Fruit fly (Drosophila melanogaster) whole organism, embryonic: Measurements from ENCODE around the gene dpr20.

Experiments used
- ATbp ChIP-seq: fragments of 200-800 bp; sonication (Bioruptor generic); optimal IDR thresholded peaks from 2 replicates; lab custom pipeline; 2017; ENCODE audit warnings: missing biosample characterization, mild to moderate bottlenecking, missing genetic modification characterization, missing genetic modification reagents
- CG10267 ChIP-seq: fragments of 200-800 bp; sonication (Bioruptor generic); optimal IDR thresholded peaks from 2 replicates; lab custom pipeline; 2018; ENCODE audit warnings: missing biosample characterization, mild to moderate bottlenecking, missing genetic modification characterization, moderate library complexity
- CG10274 ChIP-seq: fragments of 200-800 bp; sonication (Bioruptor generic); optimal IDR thresholded peaks from 3 replicates; lab custom pipeline; 2017; ENCODE audit warnings: missing biosample characterization, mild to moderate bottlenecking, missing genetic modification characterization
- CG11247 ChIP-seq: fragments of 200-800 bp; sonication (Bioruptor generic); IDR thresholded peaks from 2 replicates; pipeline ENCODE4 v1.3.6; 2022; ENCODE audit warnings: missing biosample characterization, missing genetic modification characterization
- CG11560 ChIP-seq: fragments of 200-800 bp; sonication (Bioruptor generic); IDR thresholded peaks from 3 replicates; pipeline ENCODE4 v1.3.6; 2022; ENCODE audit warnings: missing biosample characterization, missing genetic modification characterization
- CG14441 ChIP-seq: fragments of 200-800 bp; sonication (Bioruptor generic); IDR thresholded peaks from 2 replicates; pipeline ENCODE4 v1.3.6; 2022; ENCODE audit warnings: missing biosample characterization, missing genetic modification characterization
- CG15269 ChIP-seq: fragments of 200-800 bp; sonication (Bioruptor generic); optimal IDR thresholded peaks from 2 replicates; lab custom pipeline; 2018; ENCODE audit warnings: missing biosample characterization, mild to moderate bottlenecking, missing genetic modification characterization, moderate library complexity
- CG15601 ChIP-seq: fragments of 200-800 bp; sonication (Bioruptor generic); optimal IDR thresholded peaks from 3 replicates; lab custom pipeline; 2019; ENCODE audit warnings: missing biosample characterization, mild to moderate bottlenecking, missing genetic modification characterization, moderate library complexity
- CG16813 ChIP-seq: fragments of 200-800 bp; sonication (Bioruptor generic); IDR thresholded peaks from 3 replicates; pipeline ENCODE4 v1.3.6; 2022; ENCODE audit warnings: missing biosample characterization, missing genetic modification characterization; ENCODE audit not compliant: partially characterized antibody
- CG18262 ChIP-seq: fragments of 200-800 bp; optimal IDR thresholded peaks from 3 replicates; lab custom pipeline; 2019; ENCODE audit warnings: missing biosample characterization, mild to moderate bottlenecking, missing genetic modification characterization, moderate library complexity
- CG2120 ChIP-seq: fragments of 200-800 bp; sonication (Bioruptor generic); optimal IDR thresholded peaks from 3 replicates; lab custom pipeline; 2016; ENCODE audit warnings: missing biosample characterization, missing genetic modification characterization
- CG2202 ChIP-seq: fragments of 200-800 bp; sonication (Bioruptor generic); optimal IDR thresholded peaks from 2 replicates; lab custom pipeline; 2018; ENCODE audit warnings: missing biosample characterization, mild to moderate bottlenecking, missing genetic modification characterization
- CG31388 ChIP-seq: fragments of 200-800 bp; sonication (Bioruptor generic); optimal IDR thresholded peaks from 2 replicates; lab custom pipeline; 2016; ENCODE audit warnings: missing biosample characterization, missing genetic modification characterization
- CG32772 ChIP-seq: fragments of 200-800 bp; sonication (Bioruptor generic); IDR thresholded peaks from 2 replicates; pipeline ENCODE4 v1.3.6; 2022; ENCODE audit warnings: missing biosample characterization, missing genetic modification characterization
- CG33213 ChIP-seq: fragments of 200-800 bp; sonication (Bioruptor generic); optimal IDR thresholded peaks from 3 replicates; lab custom pipeline; 2016; ENCODE audit warnings: missing biosample characterization, missing genetic modification characterization
- CG34224 ChIP-seq: fragments of 200-800 bp; sonication (Bioruptor generic); IDR thresholded peaks from 3 replicates; pipeline ENCODE4 v1.3.6; 2022; ENCODE audit warnings: missing biosample characterization, missing genetic modification characterization; ENCODE audit not compliant: partially characterized antibody
- CG4328 ChIP-seq: fragments of 200-800 bp; sonication (Bioruptor generic); optimal IDR thresholded peaks from 3 replicates; lab custom pipeline; 2017; ENCODE audit warnings: missing biosample characterization, missing genetic modification reagents, missing genetic modification characterization
- CG4360 ChIP-seq: fragments of 200-800 bp; sonication (Bioruptor generic); IDR thresholded peaks from 2 replicates; pipeline ENCODE4 v1.3.6; 2022; ENCODE audit warnings: missing biosample characterization, missing genetic modification characterization
- CG43689 ChIP-seq: fragments of 200-800 bp; sonication (Bioruptor generic); IDR thresholded peaks from 2 replicates; pipeline ENCODE4 v1.3.6; 2022; ENCODE audit warnings: missing biosample characterization, missing genetic modification characterization
- CG6813 ChIP-seq: fragments of 200-800 bp; sonication (Bioruptor generic); optimal IDR thresholded peaks from 2 replicates; lab custom pipeline; 2017; ENCODE audit warnings: missing biosample characterization, missing genetic modification characterization, mild to moderate bottlenecking, moderate library complexity, missing genetic modification reagents
- CG7372 ChIP-seq: fragments of 200-800 bp; sonication (Bioruptor generic); IDR thresholded peaks from 2 replicates; pipeline ENCODE4 v1.3.6; 2022; ENCODE audit warnings: missing biosample characterization, missing genetic modification characterization
- Dfd ChIP-seq, 2 experiments: fragments of >200 bp; optimal IDR thresholded peaks; 2 replicates each; lab custom pipeline; 2017; ENCODE audit warnings: missing biosample characterization in 2 of 2, missing genetic modification characterization in 2 of 2
- HLH54F ChIP-seq: fragments of 200-800 bp; sonication (Bioruptor generic); optimal IDR thresholded peaks from 3 replicates; lab custom pipeline; 2016; ENCODE audit warnings: missing biosample characterization, missing genetic modification characterization
- Hmx ChIP-seq: fragments of 200-800 bp; sonication (Bioruptor generic); optimal IDR thresholded peaks from 2 replicates; lab custom pipeline; 2016; ENCODE audit warnings: missing biosample characterization, missing genetic modification characterization
- MBD-R2 ChIP-seq: fragments of 200-800 bp; sonication (Bioruptor generic); IDR thresholded peaks from 2 replicates; pipeline ENCODE4 v1.3.6; 2022; ENCODE audit warnings: missing biosample characterization, missing genetic modification characterization
- Max ChIP-seq: fragments of 200-800 bp; sonication (Bioruptor generic); optimal IDR thresholded peaks from 2 replicates; lab custom pipeline; 2016; ENCODE audit warnings: missing biosample characterization, mild to moderate bottlenecking, missing genetic modification characterization
- NFAT ChIP-seq: fragments of 200-800 bp; sonication (Bioruptor generic); IDR thresholded peaks from 2 replicates; pipeline ENCODE4 v1.3.6; 2022; ENCODE audit warnings: missing biosample characterization, missing genetic modification characterization
- Opbp ChIP-seq: fragments of 200-800 bp; sonication (Bioruptor generic); IDR thresholded peaks from 3 replicates; pipeline ENCODE4 v1.3.6; 2022; ENCODE audit warnings: missing biosample characterization, missing genetic modification characterization; ENCODE audit not compliant: partially characterized antibody
- Scr ChIP-seq: fragments of 200-800 bp; sonication (Bioruptor generic); IDR thresholded peaks from 2 replicates; pipeline ENCODE4 v1.3.6; 2022; ENCODE audit warnings: missing biosample characterization, missing genetic modification characterization; ENCODE audit not compliant: partially characterized antibody
- Tbp ChIP-seq: fragments of >200 bp; optimal IDR thresholded peaks from 2 replicates; lab custom pipeline; 2018; ENCODE audit warnings: missing biosample characterization, missing genetic modification characterization
- Usf ChIP-seq: fragments of 200-800 bp; sonication (Bioruptor generic); optimal IDR thresholded peaks from 2 replicates; lab custom pipeline; 2017; ENCODE audit warnings: missing genotype, missing biosample characterization, missing genetic modification characterization
- al ChIP-seq: fragments of 200-800 bp; sonication (Bioruptor generic); IDR thresholded peaks from 2 replicates; pipeline ENCODE4 v1.3.6; 2022; ENCODE audit warnings: missing biosample characterization, missing genetic modification characterization
- ap ChIP-seq: fragments of 200-800 bp; sonication (Bioruptor generic); IDR thresholded peaks from 2 replicates; pipeline ENCODE4 v1.3.6; 2022; ENCODE audit warnings: missing biosample characterization, missing genetic modification characterization
- ase ChIP-seq: fragments of 200-800 bp; sonication (Bioruptor generic); IDR thresholded peaks from 3 replicates; pipeline ENCODE4 v1.3.6; 2022; ENCODE audit warnings: missing biosample characterization, missing genetic modification characterization
- br ChIP-seq: fragments of >200 bp; optimal IDR thresholded peaks from 2 replicates; lab custom pipeline; 2017
- chn ChIP-seq: fragments of 200-800 bp; sonication (Bioruptor generic); optimal IDR thresholded peaks from 2 replicates; lab custom pipeline; 2016; ENCODE audit warnings: missing biosample characterization, missing genetic modification characterization
- croc ChIP-seq: fragments of 200-800 bp; sonication (Bioruptor generic); conservative IDR thresholded peaks from 3 replicates; pipeline ENCODE4 v1.3.6; 2022; ENCODE audit warnings: missing biosample characterization, missing genetic modification characterization
- dimm ChIP-seq: fragments of 200-800 bp; sonication (Bioruptor generic); IDR thresholded peaks from 2 replicates; pipeline ENCODE4 v1.3.6; 2022; ENCODE audit warnings: missing biosample characterization, missing genetic modification characterization
- disco-r ChIP-seq: fragments of 200-800 bp; sonication (Bioruptor generic); optimal IDR thresholded peaks from 2 replicates; lab custom pipeline; 2016; ENCODE audit warnings: missing biosample characterization, missing genetic modification characterization
- ewg ChIP-seq: fragments of 200-800 bp; sonication (Bioruptor generic); optimal IDR thresholded peaks from 3 replicates; lab custom pipeline; 2017; ENCODE audit warnings: mild to moderate bottlenecking, missing biosample characterization, missing genetic modification reagents, missing genetic modification characterization
- fru ChIP-seq: fragments of >200 bp; optimal IDR thresholded peaks from 2 replicates; lab custom pipeline; 2017
- gcm2 ChIP-seq: fragments of 200-800 bp; sonication (Bioruptor generic); optimal IDR thresholded peaks from 2 replicates; lab custom pipeline; 2016; ENCODE audit warnings: missing biosample characterization, missing genetic modification characterization
- hth ChIP-seq: fragments of >200 bp; optimal IDR thresholded peaks from 2 replicates; lab custom pipeline; 2017; ENCODE audit warnings: inconsistent platforms
- lov ChIP-seq, 2 experiments: fragments of 200-800 bp in 1 of 2; fragments of >200 bp in 1 of 2; sonication (Bioruptor generic) in 1 of 2; IDR thresholded peaks in 1 of 2; optimal IDR thresholded peaks in 1 of 2; 2 replicates in 1 of 2; 3 replicates in 1 of 2; pipeline versions ENCODE4 v1.3.6 to Lab custom; 2017 to 2022; ENCODE audit warnings: missing biosample characterization in 1 of 2, missing genetic modification characterization in 1 of 2
- nerfin-2 ChIP-seq: fragments of 200-800 bp; sonication (Bioruptor generic); IDR thresholded peaks from 2 replicates; pipeline ENCODE4 v1.3.6; 2022; ENCODE audit warnings: missing biosample characterization, missing genetic modification characterization; ENCODE audit not compliant: partially characterized antibody
- nmo ChIP-seq: fragments of 200-800 bp; sonication (Bioruptor generic); optimal IDR thresholded peaks from 2 replicates; lab custom pipeline; 2018; ENCODE audit warnings: missing biosample characterization, mild to moderate bottlenecking, missing genetic modification characterization, moderate library complexity
- scrt ChIP-seq: fragments of 200-800 bp; sonication (Bioruptor generic); optimal IDR thresholded peaks from 2 replicates; lab custom pipeline; 2018; ENCODE audit warnings: missing biosample characterization, mild to moderate bottlenecking, missing genetic modification characterization, moderate library complexity
- twi ChIP-seq: fragments of 200-800 bp; optimal IDR thresholded peaks from 2 replicates; lab custom pipeline; 2019; ENCODE audit warnings: missing biosample characterization, mild to moderate bottlenecking, missing genetic modification characterization, moderate library complexity
- unpg ChIP-seq: fragments of 200-800 bp; sonication (Bioruptor generic); optimal IDR thresholded peaks from 3 replicates; lab custom pipeline; 2018; ENCODE audit warnings: missing biosample characterization, mild to moderate bottlenecking, missing genetic modification characterization, moderate library complexity
- wor ChIP-seq: fragments of 200-800 bp; sonication (Bioruptor generic); IDR thresholded peaks from 2 replicates; pipeline ENCODE4 v1.3.6; 2022; ENCODE audit warnings: missing biosample characterization, missing genetic modification characterization
- yki ChIP-seq: fragments of >200 bp; optimal IDR thresholded peaks from 3 replicates; lab custom pipeline; 2018
- zfh2 ChIP-seq: fragments of 200-800 bp; sonication (Bioruptor generic); optimal IDR thresholded peaks from 2 replicates; lab custom pipeline; 2016; ENCODE audit warnings: missing biosample characterization, missing genetic modification characterization

The dpr20 gene

dm6 chr3L:818438-819138 is 38.5 kb downstream of the dpr20 start (continued):
- TF ChIP-seq CG4360 (GFP tag; lab: Robert Waterston, UW) (no peak), gcm2 (GFP tag; lab: Kevin White, UChicago) (no peak), ase (no peak), Hmx (GFP tag; lab: Kevin White, UChicago) (no peak), CG2120 (GFP tag; lab: Kevin White, UChicago) (no peak), ewg (peak; percentile 15), CG11247 (GFP tag; lab: Robert Waterston, UW) (no peak), Tbp (no peak), CG43689 (no peak), dimm (GFP tag; lab: Robert Waterston, UW) (no peak), CG7372 (no peak), nerfin-2 (no peak), Scr (GFP tag; lab: Robert Waterston, UW) (no peak), Max (GFP tag; lab: Kevin White, UChicago) (no peak), twi (no peak), wor (no peak), scrt (GFP tag; lab: Kevin White, UChicago) (no peak), nmo (GFP tag; lab: Kevin White, UChicago) (no peak), fru (lab: Kevin White, UChicago) (no peak), CG4328 (GFP tag; lab: Kevin White, UChicago) (no peak), disco-r (no peak), Opbp (GFP tag; lab: Robert Waterston, UW) (no peak), lov (optimal IDR thresholded peaks at IDR 0.05; lab: Kevin White, UChicago) (no peak), lov (GFP tag; IDR thresholded peaks at IDR 0.05; lab: Robert Waterston, UW) (0 out of 3 replicates have a peak, but pooled peaks have one; percentile 44), CG32772 (GFP tag; lab: Robert Waterston, UW) (no peak), CG10274 (no peak), CG2202 (no peak), CG6813 (GFP tag; lab: Kevin White, UChicago) (no peak), CG11560 (tag; lab: Robert Waterston, UW) (no peak), CG34224 (GFP tag; lab: Robert Waterston, UW) (no peak), ap (GFP tag; lab: Robert Waterston, UW) (no peak), CG31388 (GFP tag; lab: Kevin White, UChicago) (no peak), ATbp (GFP tag; lab: Kevin White, UChicago) (peak; percentile 6), hth (lab: Kevin White, UChicago) (no peak), al (GFP tag; lab: Robert Waterston, UW) (no peak), CG14441 (GFP tag; lab: Robert Waterston, UW) (no peak), CG16813 (GFP tag; lab: Robert Waterston, UW) (no peak), CG15601 (tag; lab: Kevin White, UChicago) (no peak), CG10267 (tag; lab: Kevin White, UChicago) (no peak), CG33213 (GFP tag; lab: Kevin White, UChicago) (no peak), CG18262 (tag; lab: Kevin White, UChicago) (peak; percentile 21), Usf (no peak), yki (lab: Kevin White, UChicago) (no peak), chn (GFP tag; lab: Kevin White, UChicago) (no peak), croc (no peak; the same call in 2 of the 3 replicates), Dfd (GFP tag; optimal IDR thresholded peaks at IDR 0.05; lab: Kevin White, UChicago) (no peak), zfh2 (GFP tag; lab: Kevin White, UChicago) (no peak), NFAT (no peak), HLH54F (GFP tag; lab: Kevin White, UChicago) (no peak), br (no peak), unpg (GFP tag; lab: Kevin White, UChicago) (peak; percentile 10), CG15269 (tag; lab: Kevin White, UChicago) (peak; percentile 50), MBD-R2 (GFP tag; lab: Robert Waterston, UW) (no peak)
